Fruit fly (Drosophila melanogaster) ovary, adult (tissue): ENCODE data around the gene Ten-m.

ENCODE experiments used
- CG17801 ChIP-seq: fragments of 200-800 bp; optimal IDR thresholded peaks from 2 replicates; lab custom pipeline; 2019; ENCODE audit warnings: missing biosample characterization, mild to moderate bottlenecking, missing genetic modification characterization, moderate library complexity; ENCODE audit not compliant: partially characterized antibody

Gene Ten-m

dm6 chr3L:22262797-22263423 is 144.8 kb downstream of the Ten-m start, which contains the start of the genes Rich and Ddx1:
Gene Rich (minus strand): TSS chr3L:22262921.
Gene Ddx1 (plus strand): TSS chr3L:22263369.
- peak; percentile 4 for TF ChIP-seq CG17801
